Worm (Caenorhabditis elegans): ENCODE data around the gene lmtr-5.
A peak's percentile ranks its signal among the peaks of the same experiment; 100 is the strongest.

Gene lmtr-5

DNA sequence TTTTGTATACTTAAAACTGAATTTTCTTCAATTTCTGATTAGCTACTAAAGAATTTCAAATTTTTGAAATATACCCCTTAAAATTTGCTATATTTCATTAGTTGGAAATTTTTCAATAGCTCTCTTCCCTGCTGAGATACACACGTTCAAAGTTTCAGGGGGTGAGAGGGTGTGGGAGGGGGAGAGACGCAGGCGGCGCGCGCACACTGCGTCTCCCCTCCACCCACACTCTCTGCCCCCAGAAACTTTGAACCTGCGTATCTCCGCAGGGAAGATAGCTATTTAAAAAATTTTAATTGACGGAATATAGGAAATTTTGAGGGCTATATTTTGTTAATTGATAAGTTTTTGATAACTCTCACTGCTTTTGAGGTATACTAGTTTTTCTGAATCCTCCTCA lies 39.2 kb downstream of the lmtr-5 start:
- TF ChIP-seq tra-1 (GFP tag; IDR thresholded peaks at IDR 0.05) (no peak), ZK337.2 (GFP tag; IDR thresholded peaks at IDR 0.05) (no peak), nhr-6 (tag; optimal IDR thresholded peaks at IDR 0.05) (no peak), nhr-102 (tag; optimal IDR thresholded peaks at IDR 0.05) (no peak), egl-43 (GFP tag; IDR thresholded peaks at IDR 0.05) (no peak), mes-2 (tag; optimal IDR thresholded peaks at IDR 0.05; ENCODE audit: poor library complexity, severe bottlenecking) (no peak), set-16 (GFP tag; IDR thresholded peaks at IDR 0.05) (peak; percentile 53), mxl-3 (GFP tag; optimal IDR thresholded peaks at IDR 0.05) (no peak)

DNA sequence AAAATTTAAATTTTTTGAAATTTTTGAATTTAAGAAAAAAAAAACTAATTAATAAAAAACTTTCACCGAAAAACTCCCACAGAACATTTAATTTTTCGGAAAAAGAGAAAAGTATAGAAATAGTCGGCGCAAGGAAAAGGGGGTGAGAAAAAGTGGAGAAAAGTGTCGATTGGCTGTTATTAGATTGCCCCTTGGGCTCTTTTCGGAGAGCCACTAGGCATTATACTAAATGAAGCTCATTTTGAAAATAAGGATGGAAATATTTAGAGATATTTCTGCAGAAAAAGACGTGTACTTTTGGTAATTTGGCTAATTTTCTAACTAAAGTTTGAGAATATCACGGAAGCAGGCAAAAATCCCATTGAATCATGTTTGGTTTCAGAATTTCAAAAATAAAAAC lies 40.6 kb downstream of the lmtr-5 start:
- no peak for TF ChIP-seq dmd-6 (GFP tag; IDR thresholded peaks at IDR 0.05)

DNA sequence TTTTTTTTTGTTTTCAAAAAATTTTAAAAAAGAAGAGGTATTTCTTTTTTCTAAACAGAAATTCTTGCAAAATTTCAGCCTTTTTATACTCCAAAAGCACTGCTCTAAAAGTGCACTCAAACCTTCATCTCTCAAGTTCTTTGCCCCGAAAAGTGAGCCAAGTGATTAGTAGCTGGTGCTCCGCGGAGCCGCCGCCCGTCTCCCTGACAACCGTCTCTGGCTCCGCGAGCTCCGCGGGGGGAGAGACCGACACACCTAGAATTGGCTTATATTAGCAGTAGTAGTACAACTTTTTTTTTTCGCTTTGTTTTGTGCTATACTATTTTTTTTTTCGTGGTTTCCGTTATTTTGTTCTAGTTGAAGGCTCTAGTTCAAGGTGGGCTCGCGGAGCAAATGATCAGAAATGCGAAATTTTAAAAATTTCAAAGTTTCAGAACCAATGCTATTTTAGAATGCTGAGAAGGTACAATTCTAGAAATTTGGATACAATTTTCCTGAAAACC lies 49.2 kb downstream of the lmtr-5 start, which contains the start of gene Y53G8AL.1:
Gene Y53G8AL.1, plus strand, starts transcription at position 453 of the 503 bp plus-strand sequence.
- TF ChIP-seq set-16 (GFP tag; IDR thresholded peaks at IDR 0.05) (peak; percentile 71), nhr-77 (tag; optimal IDR thresholded peaks at IDR 0.05) (no peak)

Measured in whole organism, L4 larva.